Fruit fly (Drosophila melanogaster): ENCODE data around the gene Osi1.

Gene Osi1

dm6 chr3R:6198488-6198892 lies 25.1 kb downstream of the Osi1 start, which contains the start of gene Osi24 (continued):
- TF ChIP-seq CG11902 (GFP tag; optimal IDR thresholded peaks at IDR 0.05) (peak; percentile 38), pdm3 (GFP tag; optimal IDR thresholded peaks at IDR 0.05) (peak; percentile 88), dac (GFP tag; optimal IDR thresholded peaks at IDR 0.05) (peak; percentile 81), achi (GFP tag; optimal IDR thresholded peaks at IDR 0.05) (peak; percentile 78), CG4318 (GFP tag; optimal IDR thresholded peaks at IDR 0.05) (peak; percentile 79), eg (GFP tag; IDR thresholded peaks at IDR 0.05) (peak; percentile 92), Hr39 (GFP tag; optimal IDR thresholded peaks at IDR 0.05) (peak; percentile 74), Smox (GFP tag; optimal IDR thresholded peaks at IDR 0.05) (peak; percentile 64), CG31627 (GFP tag; optimal IDR thresholded peaks at IDR 0.05) (peak; percentile 53), esn (GFP tag; optimal IDR thresholded peaks at IDR 0.05) (peak; percentile 75), Met (GFP tag; optimal IDR thresholded peaks at IDR 0.05) (peak; percentile 68), Ets21C (GFP tag; optimal IDR thresholded peaks at IDR 0.05) (peak; percentile 51), Lpt (GFP tag; optimal IDR thresholded peaks at IDR 0.05) (peak; percentile 80), topi (GFP tag; optimal IDR thresholded peaks at IDR 0.05) (peak; percentile 68)

DNA sequence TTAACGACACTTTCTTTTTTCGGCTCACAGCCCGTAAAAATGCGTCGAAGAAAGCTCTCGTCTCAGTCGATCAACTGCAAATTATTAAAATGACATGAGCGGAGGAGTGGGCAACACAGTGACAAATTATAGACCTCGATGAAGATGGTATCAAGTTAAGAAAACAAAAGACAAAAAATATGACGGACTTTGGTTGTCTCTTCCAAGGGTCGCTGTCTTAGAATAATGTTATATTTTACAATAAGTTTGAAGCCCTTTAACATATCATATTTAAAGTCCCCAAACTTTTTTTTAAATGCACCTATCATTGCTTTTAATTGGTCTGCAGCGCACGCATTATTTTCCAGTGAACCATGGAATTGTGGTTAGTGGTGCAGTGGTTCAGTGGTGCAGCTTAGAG lies 26.4 kb downstream of the Osi1 start:
- TF ChIP-seq CG4318 (GFP tag; optimal IDR thresholded peaks at IDR 0.05) (peak; percentile 19), Lpt (GFP tag; optimal IDR thresholded peaks at IDR 0.05) (no peak), CG10631 (GFP tag; optimal IDR thresholded peaks at IDR 0.05) (no peak), Hr4 (GFP tag; optimal IDR thresholded peaks at IDR 0.05) (peak; percentile 62), pdm3 (GFP tag; optimal IDR thresholded peaks at IDR 0.05) (peak; percentile 12), Eip78C (GFP tag) (peak; percentile 60), fkh (GFP tag; optimal IDR thresholded peaks at IDR 0.05) (no peak), salr (GFP tag; optimal IDR thresholded peaks at IDR 0.05) (no peak), CG15336 (GFP tag; IDR thresholded peaks at IDR 0.05) (peak; percentile 39; the same call in 1 of the 2 replicates), topi (GFP tag; optimal IDR thresholded peaks at IDR 0.05) (no peak), CG32006 (GFP tag; optimal IDR thresholded peaks at IDR 0.05) (peak; percentile 67)

DNA sequence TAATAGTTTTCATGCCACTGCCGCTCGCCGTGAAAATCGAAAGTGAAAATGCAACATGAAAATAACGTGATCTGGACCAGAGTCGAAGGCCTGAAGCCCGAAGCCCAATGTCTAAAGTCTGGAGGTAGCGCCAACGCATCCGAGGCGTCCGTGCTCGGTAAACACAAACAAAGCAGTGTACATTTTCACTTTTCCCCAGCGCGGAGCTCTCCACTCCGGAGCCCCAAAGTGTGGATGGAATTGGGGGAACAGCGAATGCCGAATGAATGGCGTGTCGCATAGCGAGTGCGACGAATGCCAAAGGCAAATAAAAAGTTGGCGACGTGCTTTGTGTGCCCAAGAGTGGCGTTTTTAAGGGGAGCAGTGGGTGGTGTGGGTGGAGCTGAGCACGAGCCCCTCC lies 29.7 kb downstream of the Osi1 start:
- TF ChIP-seq Hr4 (GFP tag; optimal IDR thresholded peaks at IDR 0.05) (no peak), Lpt (GFP tag; optimal IDR thresholded peaks at IDR 0.05) (no peak), CG11762 (GFP tag; optimal IDR thresholded peaks at IDR 0.05; ENCODE audit: insufficient read depth) (no peak), salr (GFP tag; optimal IDR thresholded peaks at IDR 0.05) (no peak), CG34406 (GFP tag; optimal IDR thresholded peaks at IDR 0.05) (no peak), dsx (GFP tag; optimal IDR thresholded peaks at IDR 0.05; ENCODE audit: poor library complexity, severe bottlenecking) (no peak), Gug (GFP tag; IDR thresholded peaks at IDR 0.05) (no peak), CG8119 (GFP tag; IDR thresholded peaks at IDR 0.05) (no peak), Ets21C (GFP tag; optimal IDR thresholded peaks at IDR 0.05) (no peak), CG8319 (GFP tag; optimal IDR thresholded peaks at IDR 0.05) (no peak), pdm3 (GFP tag; optimal IDR thresholded peaks at IDR 0.05) (no peak), CG6276 (GFP tag; optimal IDR thresholded peaks at IDR 0.05) (peak; percentile 33), CG16779 (tag; optimal IDR thresholded peaks at IDR 0.05) (no peak), acj6 (GFP tag; optimal IDR thresholded peaks at IDR 0.05) (no peak), CG4318 (GFP tag; optimal IDR thresholded peaks at IDR 0.05) (no peak), svp (GFP tag) (no peak), CG6854 (GFP tag; optimal IDR thresholded peaks at IDR 0.05) (no peak), CG10669 (GFP tag; optimal IDR thresholded peaks at IDR 0.05) (no peak), fd59A (GFP tag; optimal IDR thresholded peaks at IDR 0.05) (no peak), CG32006 (GFP tag; optimal IDR thresholded peaks at IDR 0.05) (peak; percentile 24), eg (GFP tag; IDR thresholded peaks at IDR 0.05) (peak; percentile 30; the same call in 1 of the 3 replicates), CG11294 (GFP tag; IDR thresholded peaks at IDR 0.05) (no peak), CG6808 (GFP tag; optimal IDR thresholded peaks at IDR 0.05) (no peak), fkh (GFP tag; optimal IDR thresholded peaks at IDR 0.05) (peak; percentile 64), Sox15 (GFP tag; optimal IDR thresholded peaks at IDR 0.05) (no peak), Ets96B (tag; optimal IDR thresholded peaks at IDR 0.05) (no peak), CG15336 (GFP tag; IDR thresholded peaks at IDR 0.05) (no peak), fd85E (GFP tag; optimal IDR thresholded peaks at IDR 0.05) (no peak), CG8632 (GFP tag; optimal IDR thresholded peaks at IDR 0.05) (no peak), CG1621 (tag; optimal IDR thresholded peaks at IDR 0.05) (no peak), achi (GFP tag; optimal IDR thresholded peaks at IDR 0.05) (no peak), CG3919 (GFP tag; optimal IDR thresholded peaks at IDR 0.05) (no peak), Blimp-1 (GFP tag; optimal IDR thresholded peaks at IDR 0.05) (peak; percentile 39)
